Worm (Caenorhabditis elegans): ENCODE measurements around the gene T19D12.5.

DNA sequence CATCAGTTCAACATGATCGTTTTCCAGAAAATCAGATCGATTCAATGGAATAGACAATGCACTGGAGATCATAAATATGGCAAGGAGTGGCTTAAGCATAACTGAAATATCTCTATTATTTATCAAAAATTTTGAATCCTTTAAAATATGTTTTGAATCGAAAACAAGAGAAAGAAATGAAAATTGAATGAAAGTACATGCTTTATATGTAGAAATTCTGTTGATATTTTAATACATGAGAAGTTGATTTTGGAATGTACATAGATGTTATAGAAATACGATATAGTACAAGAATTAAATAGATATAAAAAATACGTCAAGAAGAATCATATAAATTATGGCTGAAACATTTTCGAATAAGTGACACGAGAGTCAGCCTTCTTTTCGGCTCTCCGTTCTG, 43.8 kb downstream of the T19D12.5 start, which contains the start of gene C56C10.9:
- TF ChIP-seq eyg-1 (tag; optimal IDR thresholded peaks at IDR 0.05) = no peak
- TF ChIP-seq ama-1 (optimal IDR thresholded peaks at IDR 0.05) = no peak
- TF ChIP-seq pha-4 (tag; optimal IDR thresholded peaks at IDR 0.05) = no peak
- TF ChIP-seq madf-2 (tag; optimal IDR thresholded peaks at IDR 0.05) = no peak
- TF ChIP-seq che-1 (tag; optimal IDR thresholded peaks at IDR 0.05) = no peak
- no peak for TF ChIP-seq nfya-1 (tag; optimal IDR thresholded peaks at IDR 0.05)
- no peak for TF ChIP-seq nhr-11 (tag; optimal IDR thresholded peaks at IDR 0.05)
- TF ChIP-seq tbx-2 (tag; optimal IDR thresholded peaks at IDR 0.05) = no peak
- TF ChIP-seq Y22D7AL.16 (tag; optimal IDR thresholded peaks at IDR 0.05) = no peak
- TF ChIP-seq mec-3 (tag; optimal IDR thresholded peaks at IDR 0.05; ENCODE audit: borderline replicate concordance) = no peak
- TF ChIP-seq sox-4 (tag; optimal IDR thresholded peaks at IDR 0.05) = no peak
- TF ChIP-seq pqm-1 (tag; optimal IDR thresholded peaks at IDR 0.05) = no peak
